Worm (Caenorhabditis elegans): Measurements from ENCODE around the gene Y51H4A.937.

Y51H4A.937 gene

ce11 chrIV:16578449-16578848 is 50.0 kb downstream of the Y51H4A.937 start, which contains the start of gene Y51H4A.8:
Gene Y51H4A.8, minus strand, starts transcription at chrIV:16578549.
- TF ChIP-seq dpl-1 (GFP tag; optimal IDR thresholded peaks at IDR 0.05) (no peak), Y67H2A.10 (GFP tag; conservative IDR thresholded peaks at IDR 0.05) (no peak), hmg-1.2 (GFP tag; IDR thresholded peaks at IDR 0.05) (no peak), egl-44 (GFP tag; IDR thresholded peaks at IDR 0.05) (no peak), attf-3 (GFP tag; conservative IDR thresholded peaks at IDR 0.05) (no peak), F49E8.2 (tag; optimal IDR thresholded peaks at IDR 0.05; ENCODE audit: insufficient read depth) (no peak), attf-5 (GFP tag; optimal IDR thresholded peaks at IDR 0.05) (no peak), ceh-58 (GFP tag; IDR thresholded peaks at IDR 0.05) (no peak), K12H6.12 (tag; optimal IDR thresholded peaks at IDR 0.05) (no peak)

All from whole organism, young adult.